2 worm cellular contexts compared by ENCODE assay signal in genomic region chrX:17519476-17519875, ce11.
TF ChIP-seq lines count a peak whose summit lies in the region.

No protein-coding gene starts in this region.

TF ChIP-seq in whole organism, L1 larva, 84 proteins besides CTCF, POLR2A, EP300 and RAD21 (continued from another document):
- no peak for TF ChIP-seq pag-3 (tag; optimal IDR thresholded peaks at IDR 0.05; lab: Kevin White, UChicago; ENCODE audit: borderline replicate concordance, insufficient read depth)
- TF ChIP-seq nhr-77 (tag; optimal IDR thresholded peaks at IDR 0.05; lab: Kevin White, UChicago), result no peak
- no peak for TF ChIP-seq unc-98 (GFP tag; IDR thresholded peaks at IDR 0.05; lab: Robert Waterston, UW)
- no peak for TF ChIP-seq jun-1 (tag; optimal IDR thresholded peaks at IDR 0.05; lab: Kevin White, UChicago)
- TF ChIP-seq ceh-63 (GFP tag; optimal IDR thresholded peaks at IDR 0.05; lab: Kevin White, UChicago), result no peak
- no peak for TF ChIP-seq F16B12.6 (tag; optimal IDR thresholded peaks at IDR 0.05; lab: Kevin White, UChicago)
- no peak; the same call in 1 of the 2 replicates for TF ChIP-seq isw-1 (GFP tag; IDR thresholded peaks at IDR 0.05; lab: Robert Waterston, UW)
- no peak for TF ChIP-seq nhr-20 (tag; optimal IDR thresholded peaks at IDR 0.05; lab: Kevin White, UChicago)
- TF ChIP-seq hlh-4 (tag; optimal IDR thresholded peaks at IDR 0.05; lab: Kevin White, UChicago), result no peak
- TF ChIP-seq nhr-76 (tag; optimal IDR thresholded peaks at IDR 0.05; lab: Kevin White, UChicago), result no peak
- TF ChIP-seq C34B4.2 (tag; optimal IDR thresholded peaks at IDR 0.05; lab: Kevin White, UChicago), result no peak
- no peak for TF ChIP-seq alr-1 (tag; optimal IDR thresholded peaks at IDR 0.05; lab: Kevin White, UChicago; ENCODE audit: borderline replicate concordance)
- TF ChIP-seq snu-23 (GFP tag; optimal IDR thresholded peaks at IDR 0.05; lab: Kevin White, UChicago), result peak; percentile 23
- TF ChIP-seq sptf-1 (tag; optimal IDR thresholded peaks at IDR 0.05; lab: Kevin White, UChicago), result no peak
- peak; percentile 3 for TF ChIP-seq xbp-1 (tag; optimal IDR thresholded peaks at IDR 0.05; lab: Kevin White, UChicago)
- no peak for TF ChIP-seq lin-15B (tag; optimal IDR thresholded peaks at IDR 0.05; lab: Kevin White, UChicago)
- TF ChIP-seq nhr-85 (tag; lab: Kevin White, UChicago), result no peak
- no peak for TF ChIP-seq egl-27 (tag; optimal IDR thresholded peaks at IDR 0.05; lab: Kevin White, UChicago)
- TF ChIP-seq C16A3.4 (tag; optimal IDR thresholded peaks at IDR 0.05; lab: Kevin White, UChicago), result no peak
- no peak for TF ChIP-seq aly-2 (tag; optimal IDR thresholded peaks at IDR 0.05; lab: Kevin White, UChicago)
- TF ChIP-seq sox-4 (tag; optimal IDR thresholded peaks at IDR 0.05; lab: Kevin White, UChicago), result no peak
- TF ChIP-seq fkh-8 (tag; optimal IDR thresholded peaks at IDR 0.05; lab: Kevin White, UChicago), result no peak
- TF ChIP-seq lsy-2 (tag; optimal IDR thresholded peaks at IDR 0.05; lab: Kevin White, UChicago), result peak in 1 of 2 experiments; percentile 32
- no peak for TF ChIP-seq nhr-237 (tag; optimal IDR thresholded peaks at IDR 0.05; lab: Kevin White, UChicago)
- no peak for TF ChIP-seq unc-30 (tag; optimal IDR thresholded peaks at IDR 0.05; lab: Kevin White, UChicago)
- no peak for TF ChIP-seq ceh-8 (GFP tag; optimal IDR thresholded peaks at IDR 0.05; lab: Kevin White, UChicago)
- TF ChIP-seq C04F5.9 (tag; optimal IDR thresholded peaks at IDR 0.05; lab: Kevin White, UChicago), result no peak
- TF ChIP-seq pax-3 (tag; optimal IDR thresholded peaks at IDR 0.05; lab: Kevin White, UChicago), result no peak
- TF ChIP-seq tbx-2 (tag; optimal IDR thresholded peaks at IDR 0.05; lab: Kevin White, UChicago), result peak; percentile 61
- TF ChIP-seq mdl-1 (tag; optimal IDR thresholded peaks at IDR 0.05; lab: Kevin White, UChicago), result no peak
- no peak for TF ChIP-seq elt-2 (tag; optimal IDR thresholded peaks at IDR 0.05; lab: Kevin White, UChicago)
- no peak for TF ChIP-seq ama-1 (optimal IDR thresholded peaks at IDR 0.05; lab: Kevin White, UChicago)
- no peak for TF ChIP-seq ztf-4 (tag; optimal IDR thresholded peaks at IDR 0.05; lab: Kevin White, UChicago)
- TF ChIP-seq skn-1 (tag; optimal IDR thresholded peaks at IDR 0.05; lab: Kevin White, UChicago), result peak; percentile 16
- TF ChIP-seq unc-130 (tag; optimal IDR thresholded peaks at IDR 0.05; lab: Kevin White, UChicago), result no peak
- no peak for TF ChIP-seq nhr-19 (GFP tag; conservative IDR thresholded peaks at IDR 0.05; lab: Robert Waterston, UW)
- TF ChIP-seq swsn-7 (tag; optimal IDR thresholded peaks at IDR 0.05; lab: Kevin White, UChicago), result peak; percentile 34
- TF ChIP-seq vab-15 (tag; optimal IDR thresholded peaks at IDR 0.05; lab: Kevin White, UChicago), result no peak
- no peak for TF ChIP-seq hpl-2 (GFP tag; optimal IDR thresholded peaks at IDR 0.05; lab: Kevin White, UChicago)
- no peak for TF ChIP-seq sup-37 (GFP tag; optimal IDR thresholded peaks at IDR 0.05; lab: Kevin White, UChicago)
- no peak for TF ChIP-seq ztf-11 (tag; optimal IDR thresholded peaks at IDR 0.05; lab: Kevin White, UChicago)
- no peak for TF ChIP-seq aha-1 (tag; optimal IDR thresholded peaks at IDR 0.05; lab: Kevin White, UChicago)
- no peak for TF ChIP-seq ceh-88 (GFP tag; IDR thresholded peaks at IDR 0.05; lab: Robert Waterston, UW)
- no peak for TF ChIP-seq lir-3 (tag; optimal IDR thresholded peaks at IDR 0.05; lab: Kevin White, UChicago; ENCODE audit: poor library complexity)
- TF ChIP-seq unc-86 (tag; optimal IDR thresholded peaks at IDR 0.05; lab: Kevin White, UChicago), result peak; percentile 46

TF ChIP-seq in whole organism, L4 larva, 104 proteins besides CTCF, POLR2A, EP300 and RAD21 (continued from another document):
- TF ChIP-seq rbr-2 (tag; optimal IDR thresholded peaks at IDR 0.05; lab: Kevin White, UChicago) (peak; percentile 44), zfp-2 (tag; optimal IDR thresholded peaks at IDR 0.05; lab: Kevin White, UChicago) (no peak), ceh-28 (tag; optimal IDR thresholded peaks at IDR 0.05; lab: Kevin White, UChicago) (no peak), spr-1 (tag; optimal IDR thresholded peaks at IDR 0.05; lab: Kevin White, UChicago) (no peak), ceh-82 (tag; optimal IDR thresholded peaks at IDR 0.05; lab: Kevin White, UChicago) (no peak), nhr-237 (tag; optimal IDR thresholded peaks at IDR 0.05; lab: Kevin White, UChicago) (no peak), pha-4 (GFP tag; IDR thresholded peaks at IDR 0.05; lab: Robert Waterston, UW) (no peak), pha-4 (tag; optimal IDR thresholded peaks at IDR 0.05; lab: Kevin White, UChicago) (no peak), zip-2 (tag; optimal IDR thresholded peaks at IDR 0.05; lab: Kevin White, UChicago) (no peak), dmd-6 (GFP tag; IDR thresholded peaks at IDR 0.05; lab: Robert Waterston, UW) (0 out of 2 replicates have a peak, but pooled peaks have one; percentile 10), snpc-1.2 (GFP tag; IDR thresholded peaks at IDR 0.05; lab: Robert Waterston, UW) (no peak), lir-3 (tag; optimal IDR thresholded peaks at IDR 0.05; lab: Kevin White, UChicago) (no peak), unc-62 (GFP tag; optimal IDR thresholded peaks at IDR 0.05 in 1 of 2; lab: Kevin White, UChicago) (peak in 1 of 2 experiments; percentile 66), unc-62 (tag; optimal IDR thresholded peaks at IDR 0.05; lab: Kevin White, UChicago) (no peak), ceh-44 (GFP tag; IDR thresholded peaks at IDR 0.05; lab: Robert Waterston, UW) (no peak)
